Fruit fly (Drosophila melanogaster) Kc167 (cell line): ENCODE data around the gene CG33062.

Source experiments
- Sin3A ChIP-seq: fragments of >200 bp; optimal IDR thresholded peaks from 2 replicates; lab custom pipeline; 2018; ENCODE audit warnings: missing external identifiers
- h ChIP-seq: fragments of >200 bp; optimal IDR thresholded peaks from 3 replicates; lab custom pipeline; 2018; ENCODE audit warnings: missing external identifiers
- insv ChIP-seq: fragments of >200 bp; optimal IDR thresholded peaks from 3 replicates; lab custom pipeline; 2018; ENCODE audit warnings: missing external identifiers
- psq ChIP-seq: fragments of >200 bp; optimal IDR thresholded peaks from 2 replicates; lab custom pipeline; 2017; ENCODE audit warnings: missing external identifiers
- ttk ChIP-seq: sonication (Bioruptor generic); optimal IDR thresholded peaks from 2 replicates; lab custom pipeline; 2017; ENCODE audit warnings: missing external identifiers

DNA sequence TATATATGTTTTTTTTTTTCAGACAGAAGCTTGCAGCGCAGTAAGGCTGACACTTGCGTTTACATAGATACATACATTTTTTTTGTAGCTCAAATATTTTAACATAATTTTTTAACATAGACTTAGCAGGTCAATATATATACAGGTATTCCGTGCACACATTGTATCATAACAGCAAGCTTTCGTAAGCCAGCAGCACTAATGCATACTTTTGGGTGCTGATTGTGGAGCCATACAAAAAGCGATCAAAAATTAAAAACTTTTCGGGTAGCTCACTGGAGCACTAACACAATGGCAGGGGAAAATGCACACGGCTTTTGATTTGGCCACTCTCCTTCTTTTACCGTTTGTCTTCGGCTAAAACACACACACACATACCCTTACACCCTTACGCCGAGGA, 36.8 kb upstream of the CG33062 start:
- TF ChIP-seq insv (lab: Kevin White, UChicago) (no peak), psq (no peak), h (lab: Kevin White, UChicago) (no peak), ttk (no peak), Sin3A (lab: Kevin White, UChicago) (no peak)
